Fruit fly (Drosophila melanogaster) whole organism, wandering third instar larva: ENCODE results near the gene CG12729.

Experiments
- CrebA ChIP-seq: fragments of 200-800 bp; sonication (Bioruptor generic); optimal IDR thresholded peaks from 2 replicates; lab custom pipeline; 2016; ENCODE audit warnings: missing biosample characterization, mild to moderate bottlenecking, missing genetic modification characterization, borderline replicate concordance
- Jra ChIP-seq: sonication (Bioruptor generic); optimal IDR thresholded peaks from 2 replicates; lab custom pipeline; 2016; ENCODE audit warnings: missing biosample characterization, missing genetic modification characterization
- OdsH ChIP-seq: fragments of 200-800 bp; sonication (Bioruptor generic); optimal IDR thresholded peaks from 2 replicates; lab custom pipeline; 2016; ENCODE audit warnings: missing biosample characterization, mild to moderate bottlenecking, missing genetic modification characterization
- dsf ChIP-seq: sonication (Bioruptor generic); optimal IDR thresholded peaks from 2 replicates; lab custom pipeline; 2016; ENCODE audit warnings: missing biosample characterization, missing genetic modification characterization, borderline replicate concordance
- jim ChIP-seq: fragments of 175-275, 200-325 bp; sonication (Bioruptor generic); optimal IDR thresholded peaks from 2 replicates; lab custom pipeline; 2016; ENCODE audit warnings: missing biosample characterization, mild to moderate bottlenecking, missing genetic modification characterization
- pan ChIP-seq: fragments of >200 bp; optimal IDR thresholded peaks from 2 replicates; lab custom pipeline; 2017
- psq ChIP-seq: fragments of 200-800 bp; sonication (Bioruptor generic); optimal IDR thresholded peaks from 3 replicates; lab custom pipeline; 2017; ENCODE audit warnings: missing biosample characterization, mild to moderate bottlenecking, missing genetic modification characterization, moderate library complexity
- sage ChIP-seq: fragments of 200-800 bp; sonication (Bioruptor generic); optimal IDR thresholded peaks from 2 replicates; lab custom pipeline; 2016; ENCODE audit warnings: missing biosample characterization, mild to moderate bottlenecking, missing genetic modification characterization
- usp ChIP-seq: fragments of >200 bp; optimal IDR thresholded peaks from 2 replicates; lab custom pipeline; 2017; ENCODE audit warnings: missing biosample characterization, missing genetic modification characterization

DNA sequence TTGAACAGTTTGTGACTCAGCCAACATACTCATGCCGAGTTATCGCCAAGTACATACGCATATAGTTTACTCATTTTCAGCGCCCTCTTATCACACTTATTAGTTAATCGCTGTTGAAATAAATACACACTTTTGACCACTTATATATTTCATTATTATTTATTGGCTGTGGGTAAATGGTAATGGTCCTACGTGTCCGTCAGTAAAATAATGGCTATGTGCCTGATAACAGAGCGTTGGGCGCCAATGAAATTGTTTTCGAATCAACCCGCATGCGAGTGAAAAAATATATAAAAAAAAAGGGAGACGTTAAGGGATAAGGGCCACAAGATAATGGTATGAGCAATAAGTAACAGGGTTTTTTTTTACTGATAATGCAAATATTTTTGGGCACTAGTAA, 48.1 kb downstream of the CG12729 start:
- TF ChIP-seq sage (no peak), jim (GFP tag; lab: Kevin White, UChicago) (no peak), usp (GFP tag; lab: Kevin White, UChicago) (no peak), OdsH (GFP tag; lab: Kevin White, UChicago) (no peak), CrebA (GFP tag; lab: Kevin White, UChicago) (no peak), Jra (GFP tag; lab: Kevin White, UChicago) (no peak), psq (GFP tag; lab: Kevin White, UChicago) (no peak), pan (lab: Kevin White, UChicago) (no peak), dsf (no peak)
